Fruit fly (Drosophila melanogaster): ENCODE data around the gene Gale.

The Gale gene

DNA sequence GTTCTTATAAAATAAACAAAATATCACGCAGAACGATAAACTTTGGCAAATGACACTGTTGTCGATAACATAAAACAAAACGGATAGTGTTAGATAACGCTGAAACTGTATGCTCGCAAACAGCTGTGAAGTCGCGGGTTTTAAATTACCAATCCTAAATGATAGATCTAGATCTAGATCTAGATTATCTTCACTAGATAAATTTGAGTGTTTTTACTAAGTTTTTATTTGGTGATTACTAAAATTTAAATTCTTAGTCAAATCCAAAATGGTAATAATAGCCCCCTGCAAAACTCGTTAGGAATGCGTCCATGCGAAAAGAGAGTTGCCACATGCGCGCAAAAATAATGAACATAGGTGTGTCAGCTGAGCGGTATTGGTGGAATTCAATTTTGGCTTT is 5.7 kb downstream of the Gale start, which contains the start of the genes MED30 and Rev1:
MED30 (minus strand) TSS at position 71 of the 400 bp plus-strand sequence.
Rev1 (plus strand) TSS at position 345 of the 400 bp plus-strand sequence.
- TF ChIP-seq Met (GFP tag; optimal IDR thresholded peaks at IDR 0.05) (peak; percentile 96), CG4318 (GFP tag; optimal IDR thresholded peaks at IDR 0.05) (no peak), CG3032 (tag; optimal IDR thresholded peaks at IDR 0.05) (peak; percentile 89), CG11294 (GFP tag; IDR thresholded peaks at IDR 0.05) (peak; percentile 81), CG8319 (GFP tag; optimal IDR thresholded peaks at IDR 0.05) (peak; percentile 92), CG6276 (GFP tag; optimal IDR thresholded peaks at IDR 0.05) (peak; percentile 70), OdsH (GFP tag; optimal IDR thresholded peaks at IDR 0.05) (peak; percentile 96), CG31627 (GFP tag; optimal IDR thresholded peaks at IDR 0.05) (peak; percentile 98), net (GFP tag; optimal IDR thresholded peaks at IDR 0.05) (peak; percentile 93), Hr4 (GFP tag; optimal IDR thresholded peaks at IDR 0.05) (peak; percentile 96), CG16779 (tag; optimal IDR thresholded peaks at IDR 0.05) (peak; percentile 63), spab (GFP tag; optimal IDR thresholded peaks at IDR 0.05) (peak; percentile 67), eg (GFP tag; IDR thresholded peaks at IDR 0.05) (peak; percentile 92), CG1621 (tag; optimal IDR thresholded peaks at IDR 0.05) (peak; percentile 77), CG15336 (GFP tag; IDR thresholded peaks at IDR 0.05) (peak; percentile 87), Gug (GFP tag; IDR thresholded peaks at IDR 0.05) (peak; percentile 80), Eip75B (GFP tag; optimal IDR thresholded peaks at IDR 0.05) (peak; percentile 94), salr (GFP tag; optimal IDR thresholded peaks at IDR 0.05) (peak; percentile 81 to 85), CG9139 (GFP tag; optimal IDR thresholded peaks at IDR 0.05) (peak; percentile 46), cyc (GFP tag; optimal IDR thresholded peaks at IDR 0.05) (peak; percentile 97), Ets96B (tag; optimal IDR thresholded peaks at IDR 0.05) (peak; percentile 88), CG6808 (GFP tag; optimal IDR thresholded peaks at IDR 0.05) (peak; percentile 69), pdm3 (GFP tag; optimal IDR thresholded peaks at IDR 0.05) (peak; percentile 97), dac (GFP tag; optimal IDR thresholded peaks at IDR 0.05) (peak; percentile 85), Hr38 (GFP tag; optimal IDR thresholded peaks at IDR 0.05) (peak; percentile 92), vri (GFP tag; optimal IDR thresholded peaks at IDR 0.05) (peak; percentile 90), fkh (GFP tag; optimal IDR thresholded peaks at IDR 0.05) (peak; percentile 79), esn (GFP tag; optimal IDR thresholded peaks at IDR 0.05) (peak; percentile 97), CG8632 (GFP tag; optimal IDR thresholded peaks at IDR 0.05) (peak; percentile 92), ss (GFP tag; optimal IDR thresholded peaks at IDR 0.05) (peak; percentile 38 to 80), CG6163 (GFP tag; IDR thresholded peaks at IDR 0.05) (peak; percentile 92), CG6792 (GFP tag; optimal IDR thresholded peaks at IDR 0.05) (peak; percentile 90), dsx (GFP tag; optimal IDR thresholded peaks at IDR 0.05; ENCODE audit: poor library complexity, severe bottlenecking) (peak; percentile 81), topi (GFP tag; optimal IDR thresholded peaks at IDR 0.05) (peak; percentile 92), CG34406 (GFP tag; optimal IDR thresholded peaks at IDR 0.05) (peak; percentile 93), CG8119 (GFP tag; IDR thresholded peaks at IDR 0.05) (peak; percentile 80), CG7368 (GFP tag; optimal IDR thresholded peaks at IDR 0.05) (peak; percentile 91), CG6854 (GFP tag; optimal IDR thresholded peaks at IDR 0.05) (peak; percentile 72), svp (GFP tag) (peak; percentile 97), Smox (GFP tag; optimal IDR thresholded peaks at IDR 0.05) (peak; percentile 94), CG10669 (GFP tag; optimal IDR thresholded peaks at IDR 0.05) (peak; percentile 87), CG11902 (GFP tag; optimal IDR thresholded peaks at IDR 0.05) (peak; percentile 90), CG11762 (GFP tag; optimal IDR thresholded peaks at IDR 0.05; ENCODE audit: insufficient read depth) (peak; percentile 92), lz (GFP tag; optimal IDR thresholded peaks at IDR 0.05) (peak; percentile 97), achi (GFP tag; optimal IDR thresholded peaks at IDR 0.05) (peak; percentile 95), Sox14 (GFP tag; optimal IDR thresholded peaks at IDR 0.05) (peak; percentile 94), Sox15 (GFP tag; optimal IDR thresholded peaks at IDR 0.05) (peak; percentile 91), Eip93F (GFP tag; optimal IDR thresholded peaks at IDR 0.05) (peak; percentile 72), fd59A (GFP tag; optimal IDR thresholded peaks at IDR 0.05) (peak; percentile 71), Eip78C (GFP tag) (peak; percentile 97), Blimp-1 (GFP tag; optimal IDR thresholded peaks at IDR 0.05) (peak; percentile 64), fd85E (GFP tag; optimal IDR thresholded peaks at IDR 0.05) (peak; percentile 81)

Measured in whole organism, prepupa.